Worm (Caenorhabditis elegans): ENCODE data around the gene wsp-1.

Gene wsp-1

DNA sequence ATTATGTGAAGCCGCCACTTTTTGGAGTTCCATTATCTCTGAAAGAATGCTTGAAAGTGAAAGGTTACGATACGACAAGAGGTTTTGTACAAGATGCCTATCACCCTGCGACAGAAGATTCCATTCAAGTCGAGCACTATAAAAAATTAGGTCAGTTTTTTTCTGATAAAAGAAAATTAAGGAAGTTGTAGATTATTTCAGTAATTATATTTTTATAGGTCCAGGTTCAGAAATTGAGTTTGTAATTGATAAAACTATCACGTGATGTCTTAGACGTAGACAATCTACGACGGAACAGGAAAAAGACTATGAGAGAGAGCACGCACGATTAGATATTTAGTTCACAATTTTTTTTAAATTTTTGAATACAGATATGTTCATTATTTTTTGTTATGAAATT lies 38.8 kb downstream of the wsp-1 start:
- TF ChIP-seq ceh-16 (tag; optimal IDR thresholded peaks at IDR 0.05): no peak
- peak; percentile 59 for TF ChIP-seq elt-2 (tag; optimal IDR thresholded peaks at IDR 0.05)
- no peak for TF ChIP-seq ceh-28 (tag; optimal IDR thresholded peaks at IDR 0.05)

ce11 chrIV:8159087-8159486 lies 39.7 kb downstream of the wsp-1 start, which contains the start of gene faah-1:
Gene faah-1, plus strand, starts transcription at chrIV:8159387.
- TF ChIP-seq ztf-11 (tag; optimal IDR thresholded peaks at IDR 0.05) (no peak), hmg-11 (tag; optimal IDR thresholded peaks at IDR 0.05) (no peak)

ce11 chrIV:8157161-8157560 lies 41.6 kb downstream of the wsp-1 start, which contains the start of gene B0218.5:
Gene B0218.5, minus strand, starts transcription at chrIV:8157261.
- no peak for TF ChIP-seq ZK546.5 (tag; optimal IDR thresholded peaks at IDR 0.05)
- TF ChIP-seq elt-3 (tag; optimal IDR thresholded peaks at IDR 0.05): no peak
- no peak for TF ChIP-seq unc-39 (tag; optimal IDR thresholded peaks at IDR 0.05)
- no peak for TF ChIP-seq eor-1 (tag; optimal IDR thresholded peaks at IDR 0.05)
- TF ChIP-seq unc-62 (GFP tag; optimal IDR thresholded peaks at IDR 0.05): no peak
- no peak for TF ChIP-seq ztf-11 (tag; optimal IDR thresholded peaks at IDR 0.05)
- TF ChIP-seq nhr-77 (tag; optimal IDR thresholded peaks at IDR 0.05): no peak

ce11 chrIV:8154966-8155365 lies 43.8 kb downstream of the wsp-1 start:
- no peak for TF ChIP-seq ztf-11 (tag; optimal IDR thresholded peaks at IDR 0.05)
- peak; percentile 16 for TF ChIP-seq pqm-1 (tag; optimal IDR thresholded peaks at IDR 0.05)

ce11 chrIV:8153163-8153562 lies 45.6 kb downstream of the wsp-1 start:
- TF ChIP-seq pqm-1 (tag; optimal IDR thresholded peaks at IDR 0.05): no peak
- TF ChIP-seq ama-1 (optimal IDR thresholded peaks at IDR 0.05): no peak
- no peak for TF ChIP-seq nhr-43 (tag; optimal IDR thresholded peaks at IDR 0.05; ENCODE audit: poor library complexity, severe bottlenecking)
- no peak for TF ChIP-seq nhr-23 (tag; optimal IDR thresholded peaks at IDR 0.05)
- no peak for TF ChIP-seq nhr-25 (tag; optimal IDR thresholded peaks at IDR 0.05)
- no peak for TF ChIP-seq mdl-1 (tag; optimal IDR thresholded peaks at IDR 0.05)
- no peak for TF ChIP-seq eor-1 (tag; optimal IDR thresholded peaks at IDR 0.05)
- TF ChIP-seq ceh-9 (tag; optimal IDR thresholded peaks at IDR 0.05): no peak
- TF ChIP-seq skn-1 (tag; optimal IDR thresholded peaks at IDR 0.05): no peak
- no peak for TF ChIP-seq nhr-11 (tag; optimal IDR thresholded peaks at IDR 0.05)
- no peak for TF ChIP-seq ZK546.5 (tag; optimal IDR thresholded peaks at IDR 0.05)
- no peak for TF ChIP-seq hmg-11 (tag; optimal IDR thresholded peaks at IDR 0.05)
- TF ChIP-seq mml-1 (tag; optimal IDR thresholded peaks at IDR 0.05): no peak
- no peak for TF ChIP-seq ztf-4 (tag; optimal IDR thresholded peaks at IDR 0.05)
- TF ChIP-seq sea-2 (GFP tag; optimal IDR thresholded peaks at IDR 0.05): no peak
- TF ChIP-seq unc-39 (tag; optimal IDR thresholded peaks at IDR 0.05): no peak
- TF ChIP-seq egl-5 (tag; optimal IDR thresholded peaks at IDR 0.05): no peak
- no peak for TF ChIP-seq nhr-67 (tag; optimal IDR thresholded peaks at IDR 0.05)

- TF ChIP-seq ztf-11 (tag; optimal IDR thresholded peaks at IDR 0.05) (no peak), elt-1 (tag; optimal IDR thresholded peaks at IDR 0.05) (no peak), pqm-1 (tag; optimal IDR thresholded peaks at IDR 0.05) (peak; percentile 57), lsy-12 (tag; optimal IDR thresholded peaks at IDR 0.05) (no peak), unc-62 (GFP tag; optimal IDR thresholded peaks at IDR 0.05) (no peak), fos-1 (tag; optimal IDR thresholded peaks at IDR 0.05) (no peak), nhr-12 (tag; optimal IDR thresholded peaks at IDR 0.05) (no peak), elt-2 (tag; optimal IDR thresholded peaks at IDR 0.05) (peak; percentile 54), nhr-43 (tag; optimal IDR thresholded peaks at IDR 0.05; ENCODE audit: poor library complexity, severe bottlenecking) (no peak), ceh-82 (tag; optimal IDR thresholded peaks at IDR 0.05) (no peak)
Observed at ce11 chrIV:8152688-8153087, 46.1 kb downstream of the wsp-1 start.

ce11 chrIV:8152145-8152544 lies 46.6 kb downstream of the wsp-1 start, which contains the start of gene faah-2:
Gene faah-2, plus strand, starts transcription at chrIV:8152445.
- TF ChIP-seq ztf-4 (tag; optimal IDR thresholded peaks at IDR 0.05) (no peak), fkh-2 (tag; optimal IDR thresholded peaks at IDR 0.05) (no peak), unc-62 (GFP tag; optimal IDR thresholded peaks at IDR 0.05) (no peak), lin-39 (tag; optimal IDR thresholded peaks at IDR 0.05) (no peak), ceh-9 (tag; optimal IDR thresholded peaks at IDR 0.05) (no peak), lin-15B (tag; optimal IDR thresholded peaks at IDR 0.05) (no peak), egl-27 (tag; optimal IDR thresholded peaks at IDR 0.05) (no peak), nhr-23 (tag; optimal IDR thresholded peaks at IDR 0.05) (no peak), mdl-1 (tag; optimal IDR thresholded peaks at IDR 0.05) (no peak), unc-39 (tag; optimal IDR thresholded peaks at IDR 0.05) (no peak), nhr-28 (tag; optimal IDR thresholded peaks at IDR 0.05) (no peak)

All from whole organism, L3 larva.